Worm (Caenorhabditis elegans) whole organism, L3 larva: ENCODE data around the gene nlp-3.

Experiments
- R02D3.7 ChIP-seq: fragments of 150-350 bp; optimal IDR thresholded peaks from 2 replicates; lab custom pipeline; 2014; ENCODE audit warnings: missing biosample characterization, missing genetic modification characterization
- aly-2 ChIP-seq: fragments of 150-350 bp; optimal IDR thresholded peaks from 2 replicates; lab custom pipeline; 2014; ENCODE audit warnings: missing biosample characterization, missing genetic modification characterization
- ceh-16 ChIP-seq: sonication (generic microtip); optimal IDR thresholded peaks from 2 replicates; lab custom pipeline; 2017; ENCODE audit warnings: missing biosample characterization, missing genetic modification characterization
- ceh-28 ChIP-seq: fragments of 150-350 bp; optimal IDR thresholded peaks from 2 replicates; lab custom pipeline; 2014; ENCODE audit warnings: missing biosample characterization, missing genetic modification reagents, missing genetic modification characterization
- daf-12 ChIP-seq: fragments of 150-350 bp; optimal IDR thresholded peaks from 2 replicates; lab custom pipeline; 2014; ENCODE audit warnings: missing biosample characterization, missing genetic modification reagents, missing genetic modification characterization
- egl-27 ChIP-seq: sonication (generic microtip); optimal IDR thresholded peaks from 4 replicates; lab custom pipeline; 2017; ENCODE audit warnings: missing biosample characterization, missing genetic modification reagents, missing genetic modification characterization
- egl-5 ChIP-seq: fragments of 150-350 bp; optimal IDR thresholded peaks from 2 replicates; lab custom pipeline; 2017; ENCODE audit warnings: missing biosample characterization, missing genetic modification reagents, missing genetic modification characterization, inconsistent platforms
- elt-1 ChIP-seq: fragments of 150-350 bp; optimal IDR thresholded peaks from 2 replicates; lab custom pipeline; 2014; ENCODE audit warnings: missing biosample characterization, missing genetic modification characterization
- fkh-10 ChIP-seq: sonication (generic microtip); optimal IDR thresholded peaks from 2 replicates; lab custom pipeline; 2017; ENCODE audit warnings: missing biosample characterization, missing genetic modification reagents, missing genetic modification characterization
- fkh-2 ChIP-seq: fragments of 150-350 bp; optimal IDR thresholded peaks from 2 replicates; lab custom pipeline; 2014; ENCODE audit warnings: missing biosample characterization, missing genetic modification reagents, missing genetic modification characterization
- fos-1 ChIP-seq: fragments of 150-350 bp; optimal IDR thresholded peaks from 2 replicates; lab custom pipeline; 2014; ENCODE audit warnings: missing biosample characterization, missing genetic modification characterization
- hmg-11 ChIP-seq: sonication (generic microtip); optimal IDR thresholded peaks from 2 replicates; lab custom pipeline; 2016; ENCODE audit warnings: missing genetic modification characterization, missing compliant biosample characterization
- jun-1 ChIP-seq: fragments of 150-350 bp; optimal IDR thresholded peaks from 2 replicates; lab custom pipeline; 2014; ENCODE audit warnings: missing biosample characterization, missing genetic modification reagents, missing genetic modification characterization
- lin-39 ChIP-seq: fragments of 150-350 bp; optimal IDR thresholded peaks from 2 replicates; lab custom pipeline; 2018; ENCODE audit warnings: missing biosample characterization, missing genetic modification reagents, missing genetic modification characterization
- mdl-1 ChIP-seq: fragments of 150-350 bp; optimal IDR thresholded peaks from 2 replicates; lab custom pipeline; 2014; ENCODE audit warnings: missing biosample characterization, missing genetic modification characterization
- mml-1 ChIP-seq: fragments of 150-350 bp; sonication (generic microtip); optimal IDR thresholded peaks from 3 replicates; lab custom pipeline; 2014; ENCODE audit warnings: missing biosample characterization, missing genetic modification characterization
- nfya-1 ChIP-seq: sonication (generic microtip); optimal IDR thresholded peaks from 2 replicates; lab custom pipeline; 2017; ENCODE audit warnings: missing genetic modification characterization, mild to moderate bottlenecking, missing compliant biosample characterization, antibody characterized with exemption, moderate library complexity; ENCODE audit not compliant: insufficient read depth
- nhr-11 ChIP-seq: fragments of 150-350 bp; optimal IDR thresholded peaks from 2 replicates; lab custom pipeline; 2014; ENCODE audit warnings: missing biosample characterization, missing genetic modification characterization
- nhr-23 ChIP-seq: fragments of 150-350 bp; optimal IDR thresholded peaks from 2 replicates; lab custom pipeline; 2014; ENCODE audit warnings: missing biosample characterization, missing genetic modification reagents, missing genetic modification characterization
- nhr-237 ChIP-seq: fragments of 150-350 bp; optimal IDR thresholded peaks from 2 replicates; lab custom pipeline; 2014; ENCODE audit warnings: missing biosample characterization, missing genetic modification characterization
- nhr-67 ChIP-seq: fragments of 150-350 bp; optimal IDR thresholded peaks from 2 replicates; lab custom pipeline; 2014; ENCODE audit warnings: missing biosample characterization, missing genetic modification characterization
- nhr-76 ChIP-seq: fragments of 150-350 bp; sonication (generic microtip); optimal IDR thresholded peaks from 5 replicates; lab custom pipeline; 2014; ENCODE audit warnings: missing biosample characterization, missing genetic modification characterization
- nhr-77 ChIP-seq: fragments of 150-350 bp; optimal IDR thresholded peaks from 2 replicates; lab custom pipeline; 2014; ENCODE audit warnings: missing biosample characterization, missing genetic modification characterization
- pqm-1 ChIP-seq: fragments of 150-350 bp; optimal IDR thresholded peaks from 2 replicates; lab custom pipeline; 2017; ENCODE audit warnings: missing biosample characterization, missing genetic modification characterization, inconsistent platforms
- sea-2 ChIP-seq: fragments of 150-350 bp; sonication (generic microtip); optimal IDR thresholded peaks from 4 replicates; lab custom pipeline; 2014; ENCODE audit warnings: missing biosample characterization, missing genetic modification reagents, missing genetic modification characterization
- skn-1 ChIP-seq: fragments of 150-350 bp; optimal IDR thresholded peaks from 2 replicates; lab custom pipeline; 2014; ENCODE audit warnings: missing biosample characterization, missing genetic modification characterization
- unc-62 ChIP-seq: fragments of 150-350 bp; sonication (generic microtip); optimal IDR thresholded peaks from 4 replicates; lab custom pipeline; 2014; ENCODE audit warnings: missing biosample characterization, missing genetic modification reagents, missing genetic modification characterization
- zag-1 ChIP-seq: fragments of 150-350 bp; optimal IDR thresholded peaks from 2 replicates; lab custom pipeline; 2014; ENCODE audit warnings: missing biosample characterization, missing genetic modification characterization
- ztf-11 ChIP-seq: fragments of 150-350 bp; optimal IDR thresholded peaks from 2 replicates; lab custom pipeline; 2014; ENCODE audit warnings: missing biosample characterization, missing genetic modification characterization

nlp-3 gene

DNA sequence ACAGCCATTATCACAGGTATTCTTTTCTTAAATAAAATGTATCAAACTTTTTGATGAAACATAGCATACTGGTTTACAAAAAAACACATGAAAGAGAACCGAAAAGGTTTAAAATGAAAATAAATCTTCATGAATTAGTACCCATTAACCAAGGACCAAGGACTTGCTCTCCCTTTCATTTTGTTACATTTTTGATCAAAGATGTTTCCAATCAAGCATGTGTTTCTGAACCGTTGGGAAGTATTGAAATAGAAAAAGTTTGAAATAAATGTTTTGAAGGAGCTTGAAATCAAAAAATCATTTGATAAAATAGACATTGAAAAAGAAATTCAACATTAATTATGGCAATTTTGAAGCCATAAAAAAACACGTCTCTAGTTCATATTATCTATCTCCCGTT is 34.3 kb upstream of the nlp-3 start:
- TF ChIP-seq zag-1 (tag; lab: Kevin White, UChicago) = no peak
- no peak for TF ChIP-seq nhr-76
- TF ChIP-seq nhr-237 (tag; lab: Kevin White, UChicago) = no peak
- no peak for TF ChIP-seq daf-12 (tag; lab: Kevin White, UChicago)
- no peak for TF ChIP-seq nhr-23 (tag; lab: Kevin White, UChicago)
- no peak for TF ChIP-seq fkh-2 (tag; lab: Kevin White, UChicago)
- TF ChIP-seq jun-1 (tag; lab: Kevin White, UChicago) = no peak
- TF ChIP-seq mdl-1 (tag; lab: Kevin White, UChicago) = no peak
- no peak for TF ChIP-seq ceh-28 (tag; lab: Kevin White, UChicago)

DNA sequence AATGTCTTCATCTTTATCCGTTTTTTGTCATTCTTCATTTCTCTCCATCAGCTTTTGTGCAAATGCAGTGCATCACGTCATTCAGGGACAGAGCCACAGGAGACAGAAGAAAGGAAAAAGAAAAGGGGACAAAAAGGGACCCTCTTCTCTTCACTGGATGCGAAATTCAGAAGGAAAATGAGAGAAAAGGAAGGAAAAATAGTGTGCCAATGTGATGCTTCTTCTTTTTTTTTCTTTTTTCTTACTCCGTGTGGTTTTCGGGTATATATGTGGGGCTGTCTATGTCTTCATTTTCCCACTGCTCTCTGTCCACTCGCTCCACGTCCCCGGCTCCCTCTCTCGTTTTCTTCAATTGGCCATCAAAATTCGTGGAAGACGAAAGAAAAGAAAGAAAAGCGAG is 32.2 kb upstream of the nlp-3 start:
- TF ChIP-seq fkh-10 (GFP tag; lab: Kevin White, UChicago) = peak; percentile 74
- no peak for TF ChIP-seq nhr-67
- TF ChIP-seq ztf-11 (tag; lab: Kevin White, UChicago) = no peak
- peak; percentile 21 for TF ChIP-seq unc-62 (GFP tag; lab: Kevin White, UChicago)
- TF ChIP-seq hmg-11 (tag; lab: Kevin White, UChicago) = peak; percentile 63
- no peak for TF ChIP-seq elt-1 (tag; lab: Kevin White, UChicago)
- no peak for TF ChIP-seq sea-2 (GFP tag; lab: Kevin White, UChicago)
- no peak for TF ChIP-seq mml-1 (tag; lab: Kevin White, UChicago)
- peak; percentile 73 for TF ChIP-seq nfya-1 (tag; lab: Kevin White, UChicago)
- TF ChIP-seq R02D3.7 = no peak
- TF ChIP-seq egl-27 (tag; lab: Kevin White, UChicago) = no peak
- peak; percentile 16 for TF ChIP-seq nhr-11 (tag; lab: Kevin White, UChicago)
- TF ChIP-seq lin-39 = peak; percentile 44

DNA sequence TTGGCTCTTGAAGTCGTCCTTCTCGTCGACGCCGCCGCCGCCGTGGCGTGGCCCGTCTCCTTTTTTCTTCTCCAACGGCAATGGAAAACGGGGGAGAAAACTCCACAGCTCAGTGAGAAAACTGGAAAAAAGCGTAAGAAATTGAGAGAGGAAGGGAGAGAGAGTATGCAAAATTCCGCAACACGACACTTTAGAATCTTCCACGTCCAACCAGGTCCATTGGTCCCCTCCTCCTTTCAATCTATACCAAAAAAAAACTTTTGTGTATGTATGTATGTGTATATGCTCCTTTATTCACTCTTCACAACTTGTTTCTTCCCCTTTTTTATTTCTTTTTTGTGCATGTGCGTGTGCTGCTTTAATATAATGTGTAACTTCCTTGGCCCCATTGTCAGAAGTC is 30.8 kb upstream of the nlp-3 start:
- TF ChIP-seq nfya-1 (tag; lab: Kevin White, UChicago) (peak; percentile 28), ceh-28 (tag; lab: Kevin White, UChicago) (no peak), fkh-10 (GFP tag; lab: Kevin White, UChicago) (peak; percentile 1)

DNA sequence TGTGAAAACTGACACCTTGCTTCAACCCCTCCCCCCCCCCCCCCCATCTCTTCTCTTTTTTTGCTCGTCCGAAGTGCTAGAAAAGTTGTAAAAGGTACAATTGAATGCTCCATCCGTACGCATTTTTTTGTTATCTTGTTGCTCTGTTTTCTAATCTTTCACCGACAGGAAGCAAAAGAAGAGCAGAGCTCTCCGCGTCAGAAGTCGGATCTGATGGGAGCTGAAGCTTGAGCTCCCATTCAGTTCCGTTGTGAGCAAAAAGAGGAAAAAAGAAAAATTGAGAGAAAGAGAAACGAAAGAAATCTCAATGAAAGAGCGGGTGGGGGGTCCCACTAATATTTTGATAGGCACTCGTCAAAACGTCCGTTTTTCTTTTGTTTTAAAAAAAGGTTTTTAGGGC is 28.7 kb upstream of the nlp-3 start:
- TF ChIP-seq lin-39 (peak; percentile 16), aly-2 (no peak), pqm-1 (tag; lab: Kevin White, UChicago) (no peak), nfya-1 (tag; lab: Kevin White, UChicago) (peak; percentile 7), egl-5 (no peak), elt-1 (tag; lab: Kevin White, UChicago) (no peak)

DNA sequence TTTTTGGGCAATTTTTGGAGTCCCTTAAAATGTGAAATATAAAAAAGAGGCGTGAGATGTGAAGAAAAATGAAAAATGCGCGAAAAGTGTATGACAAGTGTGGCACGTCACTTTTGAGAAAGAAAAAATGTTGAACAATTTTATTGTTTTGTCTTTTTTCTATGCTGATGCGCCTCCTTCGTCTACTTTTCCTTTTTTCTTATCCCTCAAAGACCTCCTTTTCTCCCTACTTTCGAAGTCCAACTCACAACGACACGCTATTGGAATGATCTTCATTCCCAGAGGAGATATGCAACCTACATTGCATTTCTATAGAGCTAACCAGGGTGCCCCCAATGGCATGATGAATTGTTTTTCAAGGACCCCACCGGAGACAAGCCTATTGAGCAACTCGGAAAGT is 27.8 kb upstream of the nlp-3 start:
- TF ChIP-seq ceh-28 (tag; lab: Kevin White, UChicago) = no peak
- peak; percentile 32 for TF ChIP-seq lin-39
- no peak for TF ChIP-seq nfya-1 (tag; lab: Kevin White, UChicago)

DNA sequence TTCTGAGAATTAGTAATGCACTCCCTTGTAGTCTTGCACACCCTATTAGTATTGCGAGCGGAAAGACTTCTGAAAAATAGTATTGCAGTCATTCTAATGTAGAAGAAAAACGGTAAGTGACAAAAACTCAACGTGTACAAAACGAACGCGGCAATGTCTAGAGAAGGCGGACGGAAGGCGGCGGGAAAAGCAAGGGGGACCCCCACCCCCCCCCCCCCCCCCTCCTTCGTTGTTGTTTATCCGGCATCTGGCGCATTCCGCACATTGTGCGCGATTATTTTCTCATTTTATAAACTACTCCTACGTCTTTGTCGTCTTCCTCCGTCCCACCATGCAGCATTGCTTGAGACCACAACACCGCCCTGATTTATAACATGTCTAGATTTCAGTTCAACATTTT is 24.1 kb upstream of the nlp-3 start:
- no peak for TF ChIP-seq fos-1 (tag; lab: Kevin White, UChicago)
- TF ChIP-seq ceh-16 = no peak
- no peak for TF ChIP-seq nhr-77 (tag; lab: Kevin White, UChicago)
- no peak for TF ChIP-seq nhr-76
- no peak for TF ChIP-seq fkh-2 (tag; lab: Kevin White, UChicago)
- no peak for TF ChIP-seq mdl-1 (tag; lab: Kevin White, UChicago)
- TF ChIP-seq nhr-67 = no peak
- TF ChIP-seq ztf-11 (tag; lab: Kevin White, UChicago) = no peak

DNA sequence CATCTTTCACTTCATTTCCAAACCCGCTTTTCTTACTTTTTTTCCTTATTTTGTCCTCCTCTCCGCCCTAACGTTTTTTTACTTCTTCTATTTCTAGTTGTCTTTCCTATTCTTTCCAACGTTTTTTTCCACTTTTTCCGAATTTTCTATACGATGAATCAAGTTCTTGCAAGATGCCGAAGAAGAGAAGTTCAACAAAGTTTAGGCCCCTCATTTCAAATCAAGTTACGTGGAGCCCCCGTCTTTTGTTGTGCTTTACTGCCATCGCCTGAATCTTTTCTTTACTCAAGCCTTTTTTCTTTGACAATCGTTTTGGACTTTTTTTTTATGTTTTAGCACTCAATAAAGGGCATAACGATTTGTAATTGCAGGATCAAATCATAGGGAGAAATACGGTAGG is 23.2 kb upstream of the nlp-3 start, which contains the start of gene unc-9:
Gene unc-9 (plus strand): TSS at position 370 of the 400 bp plus-strand sequence.
- TF ChIP-seq skn-1 = no peak
- peak; percentile 67 for TF ChIP-seq fkh-10 (GFP tag; lab: Kevin White, UChicago)
- TF ChIP-seq ceh-28 (tag; lab: Kevin White, UChicago) = no peak
- no peak for TF ChIP-seq nfya-1 (tag; lab: Kevin White, UChicago)
- TF ChIP-seq elt-1 (tag; lab: Kevin White, UChicago) = no peak
